Fruit fly (Drosophila melanogaster) whole organism, embryonic: Measurements from ENCODE around the gene Arl8.

Source experiments
- Blimp-1 ChIP-seq: fragments of 200-800 bp; sonication (Bioruptor generic); optimal IDR thresholded peaks from 3 replicates; lab custom pipeline; 2018; ENCODE audit warnings: missing biosample characterization, missing genetic modification characterization, mild to moderate bottlenecking, moderate library complexity, missing genetic modification reagents
- BtbVII ChIP-seq: fragments of 200-800 bp; sonication (Bioruptor generic); optimal IDR thresholded peaks from 3 replicates; lab custom pipeline; 2017; ENCODE audit warnings: missing biosample characterization, mild to moderate bottlenecking, missing genetic modification characterization
- CG10565 ChIP-seq: fragments of 200-800 bp; sonication (Bioruptor generic); optimal IDR thresholded peaks from 3 replicates; lab custom pipeline; 2016; ENCODE audit warnings: missing biosample characterization, mild to moderate bottlenecking, missing genetic modification characterization
- CG14860 ChIP-seq: fragments of 200-800 bp; sonication (Bioruptor generic); IDR thresholded peaks from 3 replicates; pipeline ENCODE4 v1.3.6; 2022; ENCODE audit warnings: missing biosample characterization, missing genetic modification characterization; ENCODE audit not compliant: partially characterized antibody
- CG15514 ChIP-seq: fragments of 200-800 bp; sonication (Bioruptor generic); optimal IDR thresholded peaks from 3 replicates; lab custom pipeline; 2017; ENCODE audit warnings: missing biosample characterization, missing genetic modification characterization, mild to moderate bottlenecking, moderate library complexity, missing genetic modification reagents
- CG15601 ChIP-seq: fragments of 200-800 bp; sonication (Bioruptor generic); optimal IDR thresholded peaks from 3 replicates; lab custom pipeline; 2019; ENCODE audit warnings: missing biosample characterization, mild to moderate bottlenecking, missing genetic modification characterization, moderate library complexity
- CG1602 ChIP-seq: fragments of 200-800 bp; sonication (Bioruptor generic); optimal IDR thresholded peaks from 3 replicates; lab custom pipeline; 2016; ENCODE audit warnings: missing biosample characterization, missing genetic modification characterization
- CG16815 ChIP-seq: fragments of 200-800 bp; sonication (Bioruptor generic); optimal IDR thresholded peaks from 3 replicates; lab custom pipeline; 2017; ENCODE audit warnings: missing biosample characterization, mild to moderate bottlenecking, missing genetic modification characterization
- CG17829 ChIP-seq: fragments of 200-800 bp; optimal IDR thresholded peaks from 2 replicates; lab custom pipeline; 2019; ENCODE audit warnings: missing biosample characterization, mild to moderate bottlenecking, missing genetic modification characterization, moderate library complexity
- CG2889 ChIP-seq: fragments of 200-800 bp; sonication (Bioruptor generic); IDR thresholded peaks from 3 replicates; pipeline ENCODE4 v1.3.6; 2022; ENCODE audit warnings: missing biosample characterization, missing genetic modification characterization
- CG3163 ChIP-seq: fragments of 200-800 bp; sonication (Bioruptor generic); optimal IDR thresholded peaks from 3 replicates; lab custom pipeline; 2016; ENCODE audit warnings: missing biosample characterization, missing genetic modification characterization
- CG4854 ChIP-seq: fragments of 200-800 bp; sonication (Bioruptor generic); optimal IDR thresholded peaks from 2 replicates; lab custom pipeline; 2016; ENCODE audit warnings: missing biosample characterization, missing genetic modification characterization, inconsistent platforms
- CG5245 ChIP-seq: fragments of 200-800 bp; sonication (Bioruptor generic); optimal IDR thresholded peaks from 3 replicates; lab custom pipeline; 2016; ENCODE audit warnings: missing biosample characterization, missing genetic modification characterization
- CG6254 ChIP-seq: fragments of 200-800 bp; sonication (Bioruptor generic); optimal IDR thresholded peaks from 3 replicates; lab custom pipeline; 2017; ENCODE audit warnings: mild to moderate bottlenecking, missing biosample characterization, missing genetic modification reagents, missing genetic modification characterization
- CG8388 ChIP-seq: fragments of 200-800 bp; sonication (Bioruptor generic); optimal IDR thresholded peaks from 2 replicates; lab custom pipeline; 2019; ENCODE audit warnings: missing biosample characterization, mild to moderate bottlenecking, missing genetic modification characterization, moderate library complexity
- CG8765 ChIP-seq: fragments of 200-800 bp; sonication (Bioruptor generic); IDR thresholded peaks from 2 replicates; pipeline ENCODE4 v1.3.6; 2022; ENCODE audit warnings: missing biosample characterization, missing genetic modification characterization
- CG9437 ChIP-seq: fragments of 200-800 bp; sonication (Bioruptor generic); optimal IDR thresholded peaks from 2 replicates; lab custom pipeline; 2018; ENCODE audit warnings: missing biosample characterization, mild to moderate bottlenecking, missing genetic modification characterization
- CTCF ChIP-seq: fragments of 200-800 bp; sonication (Bioruptor generic); optimal IDR thresholded peaks from 2 replicates; lab custom pipeline; 2017; ENCODE audit warnings: missing biosample characterization, mild to moderate bottlenecking, missing genetic modification characterization, moderate library complexity
- Dbx ChIP-seq: fragments of 200-800 bp; sonication (Bioruptor generic); IDR thresholded peaks from 3 replicates; pipeline ENCODE4 v1.3.6; 2022; ENCODE audit warnings: missing biosample characterization, missing genetic modification characterization
- Dip3 ChIP-seq: fragments of 200-800 bp; sonication (Bioruptor generic); optimal IDR thresholded peaks from 3 replicates; lab custom pipeline; 2016; ENCODE audit warnings: missing biosample characterization, missing genetic modification characterization
- H2.0 ChIP-seq: fragments of 200-800 bp; sonication (Bioruptor generic); IDR thresholded peaks from 2 replicates; pipeline ENCODE4 v1.3.6; 2022; ENCODE audit warnings: missing biosample characterization, missing genetic modification characterization
- HLH4C ChIP-seq: fragments of 200-800 bp; sonication (Bioruptor generic); IDR thresholded peaks from 3 replicates; pipeline ENCODE4 v1.3.6; 2022; ENCODE audit warnings: missing biosample characterization, missing genetic modification characterization; ENCODE audit not compliant: partially characterized antibody
- Hand ChIP-seq: fragments of 200-800 bp; sonication (Bioruptor generic); optimal IDR thresholded peaks from 2 replicates; lab custom pipeline; 2017; ENCODE audit warnings: mild to moderate bottlenecking, missing biosample characterization, missing genetic modification reagents, missing genetic modification characterization
- Jarid2 ChIP-seq: fragments of 200-800 bp; sonication (Bioruptor generic); optimal IDR thresholded peaks from 3 replicates; lab custom pipeline; 2017; ENCODE audit warnings: mild to moderate bottlenecking, missing biosample characterization, missing genetic modification reagents, missing genetic modification characterization
- Lhr ChIP-seq: fragments of 200-800 bp; sonication (Bioruptor generic); optimal IDR thresholded peaks from 3 replicates; lab custom pipeline; 2017; ENCODE audit warnings: mild to moderate bottlenecking, missing biosample characterization, missing genetic modification reagents, missing genetic modification characterization
- Lim3 ChIP-seq: fragments of 200-800 bp; sonication (Bioruptor generic); IDR thresholded peaks from 2 replicates; pipeline ENCODE4 v1.3.6; 2022; ENCODE audit warnings: missing biosample characterization, missing genetic modification characterization
- MESR4 ChIP-seq: fragments of 200-800 bp; sonication (Bioruptor generic); optimal IDR thresholded peaks from 2 replicates; lab custom pipeline; 2018; ENCODE audit warnings: missing biosample characterization, mild to moderate bottlenecking, missing genetic modification characterization, moderate library complexity
- NC2α ChIP-seq: fragments of 200-800 bp; sonication (Bioruptor generic); optimal IDR thresholded peaks from 2 replicates; lab custom pipeline; 2016; ENCODE audit warnings: missing biosample characterization, missing genetic modification characterization
- NC2β ChIP-seq: fragments of 200-800 bp; sonication (Bioruptor generic); optimal IDR thresholded peaks from 2 replicates; lab custom pipeline; 2016; ENCODE audit warnings: missing biosample characterization, missing genetic modification characterization
- Ssrp ChIP-seq: fragments of 200-800 bp; sonication (Bioruptor generic); optimal IDR thresholded peaks from 2 replicates; lab custom pipeline; 2018; ENCODE audit warnings: missing biosample characterization, mild to moderate bottlenecking, missing genetic modification characterization, moderate library complexity
- Trl ChIP-seq, 3 experiments: fragments of >200 bp in 2 of 3; fragments of 200-800 bp in 1 of 3; sonication (Bioruptor generic) in 1 of 3; optimal IDR thresholded peaks; 2 replicates in 1 of 3; 3 replicates in 2 of 3; lab custom pipeline; 2016 to 2017; ENCODE audit warnings: missing biosample characterization in 1 of 3, missing genetic modification characterization in 1 of 3
- bowl ChIP-seq: fragments of 200-800 bp; sonication (Bioruptor generic); IDR thresholded peaks from 2 replicates; pipeline ENCODE4 v1.3.6; 2022; ENCODE audit warnings: missing biosample characterization, missing genetic modification characterization
- cas ChIP-seq: fragments of 200-800 bp; sonication (Bioruptor generic); IDR thresholded peaks from 2 replicates; pipeline ENCODE4 v1.3.6; 2022; ENCODE audit warnings: missing biosample characterization, missing genetic modification characterization
- caup ChIP-seq: fragments of 200-800 bp; sonication (Bioruptor generic); optimal IDR thresholded peaks from 3 replicates; lab custom pipeline; 2017; ENCODE audit warnings: missing biosample characterization, mild to moderate bottlenecking, missing genetic modification characterization, moderate library complexity; ENCODE audit not compliant: severe bottlenecking
- chn ChIP-seq: fragments of 200-800 bp; sonication (Bioruptor generic); optimal IDR thresholded peaks from 2 replicates; lab custom pipeline; 2016; ENCODE audit warnings: missing biosample characterization, missing genetic modification characterization
- emc ChIP-seq: fragments of 200-800 bp; sonication (Bioruptor generic); optimal IDR thresholded peaks from 2 replicates; lab custom pipeline; 2016; ENCODE audit warnings: missing biosample characterization, missing genetic modification characterization
- esg ChIP-seq: fragments of 200-800 bp; sonication (Bioruptor generic); conservative IDR thresholded peaks from 2 replicates; pipeline ENCODE4 v1.3.6; 2022; ENCODE audit warnings: missing biosample characterization, missing genetic modification characterization
- grau ChIP-seq: fragments of 200-800 bp; optimal IDR thresholded peaks from 3 replicates; lab custom pipeline; 2019; ENCODE audit warnings: missing biosample characterization, mild to moderate bottlenecking, missing genetic modification characterization, moderate library complexity
- gt ChIP-seq: fragments of 200-800 bp; sonication (Bioruptor generic); IDR thresholded peaks from 2 replicates; pipeline ENCODE4 v1.3.6; 2022; ENCODE audit warnings: missing biosample characterization, missing genetic modification characterization
- hbn ChIP-seq: fragments of 200-800 bp; sonication (Bioruptor generic); IDR thresholded peaks from 2 replicates; pipeline ENCODE4 v1.3.6; 2022; ENCODE audit warnings: missing biosample characterization, missing genetic modification characterization; ENCODE audit not compliant: partially characterized antibody
- jing ChIP-seq: fragments of 200-800 bp; sonication (Bioruptor generic); optimal IDR thresholded peaks from 2 replicates; lab custom pipeline; 2018; ENCODE audit warnings: missing biosample characterization, mild to moderate bottlenecking, missing genetic modification characterization
- maf-S ChIP-seq: fragments of 200-800 bp; sonication (Bioruptor generic); optimal IDR thresholded peaks from 2 replicates; lab custom pipeline; 2016; ENCODE audit warnings: missing biosample characterization, missing genetic modification characterization
- mld ChIP-seq: fragments of 200-800 bp; sonication (Bioruptor generic); IDR thresholded peaks from 3 replicates; pipeline ENCODE4 v1.3.6; 2022; ENCODE audit warnings: missing biosample characterization, missing genetic modification characterization; ENCODE audit not compliant: partially characterized antibody
- pnt ChIP-seq: fragments of 200-800 bp; sonication (Bioruptor generic); optimal IDR thresholded peaks from 3 replicates; lab custom pipeline; 2016; ENCODE audit warnings: missing biosample characterization, missing genetic modification characterization
- pzg ChIP-seq: fragments of 200-800 bp; sonication (Bioruptor generic); optimal IDR thresholded peaks from 3 replicates; lab custom pipeline; 2018; ENCODE audit warnings: missing biosample characterization, mild to moderate bottlenecking, missing genetic modification characterization, moderate library complexity
- seq ChIP-seq: fragments of 200-800 bp; sonication (Bioruptor generic); IDR thresholded peaks from 2 replicates; pipeline ENCODE4 v1.3.6; 2022; ENCODE audit warnings: missing biosample characterization, missing genetic modification characterization
- sisA ChIP-seq: fragments of 200-800 bp; sonication (Bioruptor generic); IDR thresholded peaks from 2 replicates; pipeline ENCODE4 v1.3.6; 2022; ENCODE audit warnings: missing biosample characterization, missing genetic modification characterization
- slbo ChIP-seq: fragments of 200-800 bp; sonication (Bioruptor generic); IDR thresholded peaks from 2 replicates; pipeline ENCODE4 v1.3.6; 2022; ENCODE audit warnings: missing biosample characterization, missing genetic modification characterization
- ssp ChIP-seq: fragments of 200-800 bp; sonication (Bioruptor generic); IDR thresholded peaks from 2 replicates; pipeline ENCODE4 v1.3.6; 2022; ENCODE audit warnings: missing biosample characterization, missing genetic modification characterization
- tgo ChIP-seq: fragments of 200-800 bp; sonication (Bioruptor generic); IDR thresholded peaks from 3 replicates; pipeline ENCODE4 v1.3.6; 2022; ENCODE audit warnings: missing biosample characterization, missing genetic modification characterization
- tx ChIP-seq: fragments of 200-800 bp; sonication (Bioruptor generic); optimal IDR thresholded peaks from 2 replicates; lab custom pipeline; 2016; ENCODE audit warnings: missing biosample characterization, missing genetic modification characterization
- vvl ChIP-seq: fragments of 200-800 bp; sonication (Bioruptor generic); IDR thresholded peaks from 2 replicates; pipeline ENCODE4 v1.3.6; 2022; ENCODE audit warnings: missing biosample characterization, missing genetic modification characterization

Gene Arl8

DNA sequence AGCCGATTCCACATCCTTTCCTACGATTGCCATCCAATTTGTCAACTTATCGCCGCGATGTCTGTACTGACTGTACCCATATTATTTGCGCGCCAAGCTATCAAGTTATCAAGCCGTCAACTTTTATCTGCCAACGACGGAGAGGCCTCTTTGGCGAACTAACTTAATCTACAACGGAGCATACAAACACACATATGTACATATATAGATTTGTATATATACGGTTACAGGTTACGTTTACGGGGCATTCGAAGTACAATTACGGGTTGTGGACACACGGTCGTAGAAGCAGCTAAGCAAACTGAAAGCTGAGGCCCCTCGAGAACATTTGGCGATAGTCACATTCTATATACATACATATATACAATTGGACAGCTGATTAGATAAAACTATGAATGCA lies 11.2 kb upstream of the Arl8 start (continued):
- TF ChIP-seq CG1602 (GFP tag; lab: Kevin White, UChicago): no peak
- no peak for TF ChIP-seq CG3163 (GFP tag; lab: Kevin White, UChicago)
- TF ChIP-seq CG16815: no peak
- TF ChIP-seq CG9437: no peak
- no peak for TF ChIP-seq Trl (optimal IDR thresholded peaks at IDR 0.05; lab: Kevin White, UChicago)
- no peak for TF ChIP-seq Trl (GFP tag; optimal IDR thresholded peaks at IDR 0.05; lab: Kevin White, UChicago)
- peak; percentile 69 for TF ChIP-seq caup (GFP tag; lab: Kevin White, UChicago)
- TF ChIP-seq hbn: no peak
- no peak for TF ChIP-seq gt (GFP tag; lab: Robert Waterston, UW)
- TF ChIP-seq seq (GFP tag; lab: Robert Waterston, UW): peak; percentile 38; the same call in 1 of the 2 replicates
- peak; percentile 61 for TF ChIP-seq Hand (GFP tag; lab: Kevin White, UChicago)
- no peak for TF ChIP-seq H2.0 (GFP tag; lab: Robert Waterston, UW)
- TF ChIP-seq Dip3: no peak
- TF ChIP-seq Blimp-1: no peak
- TF ChIP-seq mld (GFP tag; lab: Robert Waterston, UW): no peak
- no peak for TF ChIP-seq CG2889 (GFP tag; lab: Robert Waterston, UW)
- TF ChIP-seq chn: no peak
- no peak for TF ChIP-seq slbo
- TF ChIP-seq CG14860 (GFP tag; lab: Robert Waterston, UW): no peak
- TF ChIP-seq HLH4C: no peak
- peak; percentile 48; the same call in 1 of the 3 replicates for TF ChIP-seq Dbx (GFP tag; lab: Robert Waterston, UW)
- TF ChIP-seq maf-S (GFP tag; lab: Kevin White, UChicago): no peak
- TF ChIP-seq grau (tag; lab: Kevin White, UChicago): peak; percentile 14
- peak; percentile 60 for TF ChIP-seq BtbVII
- TF ChIP-seq CG6254 (GFP tag; lab: Kevin White, UChicago): no peak
- no peak for TF ChIP-seq CG10565 (GFP tag; lab: Kevin White, UChicago)
- TF ChIP-seq CTCF (GFP tag; lab: Kevin White, UChicago): no peak
- TF ChIP-seq jing (GFP tag; lab: Kevin White, UChicago): no peak
- TF ChIP-seq NC2β (GFP tag; lab: Kevin White, UChicago): no peak
- no peak for TF ChIP-seq pzg (GFP tag; lab: Kevin White, UChicago)
- no peak for TF ChIP-seq MESR4 (GFP tag; lab: Kevin White, UChicago)
- TF ChIP-seq CG5245: no peak
- TF ChIP-seq tgo (GFP tag; lab: Robert Waterston, UW): no peak
- no peak for TF ChIP-seq Lhr (GFP tag; lab: Kevin White, UChicago)
- peak; percentile 32 for TF ChIP-seq CG15601
- no peak for TF ChIP-seq CG8388 (GFP tag; lab: Kevin White, UChicago)
- TF ChIP-seq ssp: no peak
- TF ChIP-seq CG15514 (GFP tag; lab: Kevin White, UChicago): peak; percentile 63
- TF ChIP-seq CG8765 (GFP tag; lab: Robert Waterston, UW): no peak
- TF ChIP-seq vvl: no peak
- no peak for TF ChIP-seq emc (GFP tag; lab: Kevin White, UChicago)
- TF ChIP-seq tx: no peak
- TF ChIP-seq Lim3: no peak
- no peak for TF ChIP-seq bowl (GFP tag; lab: Robert Waterston, UW)
- no peak for TF ChIP-seq CG17829 (tag; lab: Kevin White, UChicago)
- no peak for TF ChIP-seq Ssrp (tag; lab: Kevin White, UChicago)
- no peak for TF ChIP-seq CG4854 (GFP tag; lab: Kevin White, UChicago)
- no peak for TF ChIP-seq Jarid2 (GFP tag; lab: Kevin White, UChicago)
- no peak for TF ChIP-seq esg (GFP tag; lab: Robert Waterston, UW)
- TF ChIP-seq sisA (GFP tag; lab: Robert Waterston, UW): no peak
- no peak for TF ChIP-seq cas (GFP tag; lab: Robert Waterston, UW)
- no peak for TF ChIP-seq NC2α (GFP tag; lab: Kevin White, UChicago)
- TF ChIP-seq pnt (GFP tag; lab: Kevin White, UChicago): no peak
